Fruit fly (Drosophila melanogaster) whole organism, embryonic: ENCODE measurements around the gene CG43165.

Experiments used
- Asciz ChIP-seq: fragments of 200-800 bp; sonication (Bioruptor generic); optimal IDR thresholded peaks from 2 replicates; lab custom pipeline; 2017; ENCODE audit warnings: missing biosample characterization, mild to moderate bottlenecking, missing genetic modification characterization, missing genetic modification reagents
- Atf3 ChIP-seq: fragments of 200-800 bp; sonication (Bioruptor generic); optimal IDR thresholded peaks from 3 replicates; lab custom pipeline; 2016; ENCODE audit warnings: missing biosample characterization, missing genetic modification characterization
- B-H1 ChIP-seq: fragments of 200-800 bp; sonication (Bioruptor generic); IDR thresholded peaks from 3 replicates; pipeline ENCODE4 v1.3.6; 2022; ENCODE audit warnings: missing biosample characterization, missing genetic modification characterization
- CG10959 ChIP-seq: fragments of 200-800 bp; sonication (Bioruptor generic); IDR thresholded peaks from 2 replicates; pipeline ENCODE4 v1.3.6; 2022; ENCODE audit warnings: missing biosample characterization, missing genetic modification characterization
- CG11695 ChIP-seq: fragments of 200-800 bp; sonication (Bioruptor generic); IDR thresholded peaks from 3 replicates; pipeline ENCODE4 v1.3.6; 2022; ENCODE audit warnings: missing biosample characterization, missing genetic modification characterization
- CG12071 ChIP-seq: fragments of 200-800 bp; sonication (Bioruptor generic); optimal IDR thresholded peaks from 3 replicates; lab custom pipeline; 2018; ENCODE audit warnings: missing biosample characterization, mild to moderate bottlenecking, missing genetic modification characterization
- CG12659 ChIP-seq: fragments of 200-800 bp; sonication (Bioruptor generic); optimal IDR thresholded peaks from 3 replicates; lab custom pipeline; 2017; ENCODE audit warnings: mild to moderate bottlenecking, missing biosample characterization, missing genetic modification reagents, missing genetic modification characterization
- CG13424 ChIP-seq: fragments of 200-800 bp; sonication (Bioruptor generic); optimal IDR thresholded peaks from 2 replicates; lab custom pipeline; 2019; ENCODE audit warnings: missing biosample characterization, mild to moderate bottlenecking, missing genetic modification characterization, moderate library complexity
- CG14441 ChIP-seq: fragments of 200-800 bp; sonication (Bioruptor generic); IDR thresholded peaks from 2 replicates; pipeline ENCODE4 v1.3.6; 2022; ENCODE audit warnings: missing biosample characterization, missing genetic modification characterization
- CG14667 ChIP-seq: fragments of 200-800 bp; sonication (Bioruptor generic); IDR thresholded peaks from 2 replicates; pipeline ENCODE4 v1.3.6; 2022; ENCODE audit warnings: missing biosample characterization, missing genetic modification characterization
- CG1529 ChIP-seq: fragments of 200-800 bp; sonication (Bioruptor generic); optimal IDR thresholded peaks from 3 replicates; lab custom pipeline; 2018; ENCODE audit warnings: missing biosample characterization, missing genetic modification characterization
- CG15601 ChIP-seq: fragments of 200-800 bp; sonication (Bioruptor generic); optimal IDR thresholded peaks from 3 replicates; lab custom pipeline; 2019; ENCODE audit warnings: missing biosample characterization, mild to moderate bottlenecking, missing genetic modification characterization, moderate library complexity
- CG32532 ChIP-seq: fragments of 200-800 bp; sonication (Bioruptor generic); IDR thresholded peaks from 2 replicates; pipeline ENCODE4 v1.3.6; 2022; ENCODE audit warnings: missing biosample characterization, missing genetic modification characterization
- CG33213 ChIP-seq: fragments of 200-800 bp; sonication (Bioruptor generic); optimal IDR thresholded peaks from 3 replicates; lab custom pipeline; 2016; ENCODE audit warnings: missing biosample characterization, missing genetic modification characterization
- CG43689 ChIP-seq: fragments of 200-800 bp; sonication (Bioruptor generic); IDR thresholded peaks from 2 replicates; pipeline ENCODE4 v1.3.6; 2022; ENCODE audit warnings: missing biosample characterization, missing genetic modification characterization
- CG4730 ChIP-seq: fragments of 200-800 bp; sonication (Bioruptor generic); IDR thresholded peaks from 2 replicates; pipeline ENCODE4 v1.3.6; 2022; ENCODE audit warnings: missing biosample characterization, missing genetic modification characterization
- CG4820 ChIP-seq: fragments of 200-800 bp; sonication (Bioruptor generic); optimal IDR thresholded peaks from 3 replicates; lab custom pipeline; 2016; ENCODE audit warnings: missing biosample characterization, missing genetic modification characterization
- CG6272 ChIP-seq: fragments of 200-800 bp; sonication (Bioruptor generic); IDR thresholded peaks from 2 replicates; pipeline ENCODE4 v1.3.6; 2022; ENCODE audit warnings: missing biosample characterization, missing genetic modification characterization
- CG7745 ChIP-seq: fragments of 200-800 bp; sonication (Bioruptor generic); optimal IDR thresholded peaks from 2 replicates; lab custom pipeline; 2018; ENCODE audit warnings: missing biosample characterization, mild to moderate bottlenecking, missing genetic modification characterization, moderate library complexity
- CG7839 ChIP-seq: fragments of 200-800 bp; sonication (Bioruptor generic); optimal IDR thresholded peaks from 3 replicates; lab custom pipeline; 2018; ENCODE audit warnings: missing biosample characterization, mild to moderate bottlenecking, missing genetic modification characterization, moderate library complexity
- CG8290 ChIP-seq, 3 experiments: fragments of 200-800 bp; sonication (Bioruptor generic); optimal IDR thresholded peaks; 2 replicates each; lab custom pipeline; 2016 to 2019; ENCODE audit warnings: missing biosample characterization in 3 of 3, missing genetic modification characterization in 3 of 3, mild to moderate bottlenecking in 2 of 3, moderate library complexity in 1 of 3
- CG8478 ChIP-seq: fragments of >200 bp; optimal IDR thresholded peaks from 2 replicates; lab custom pipeline; 2018
- CG8765 ChIP-seq: fragments of 200-800 bp; sonication (Bioruptor generic); IDR thresholded peaks from 2 replicates; pipeline ENCODE4 v1.3.6; 2022; ENCODE audit warnings: missing biosample characterization, missing genetic modification characterization
- CG9817 ChIP-seq: fragments of 200-800 bp; sonication (Bioruptor generic); optimal IDR thresholded peaks from 2 replicates; lab custom pipeline; 2018; ENCODE audit warnings: missing biosample characterization, mild to moderate bottlenecking, missing genetic modification characterization, moderate library complexity
- Dad ChIP-seq: fragments of 200-800 bp; sonication (Bioruptor generic); optimal IDR thresholded peaks from 3 replicates; lab custom pipeline; 2016; ENCODE audit warnings: missing biosample characterization, missing genetic modification characterization
- Fer3 ChIP-seq: fragments of 200-800 bp; sonication (Bioruptor generic); optimal IDR thresholded peaks from 2 replicates; lab custom pipeline; 2018; ENCODE audit warnings: missing biosample characterization, mild to moderate bottlenecking, missing genetic modification characterization, moderate library complexity
- H15 ChIP-seq: fragments of 200-800 bp; sonication (Bioruptor generic); IDR thresholded peaks from 3 replicates; pipeline ENCODE4 v1.3.6; 2022; ENCODE audit warnings: missing biosample characterization, missing genetic modification characterization
- HLH54F ChIP-seq: fragments of 200-800 bp; sonication (Bioruptor generic); optimal IDR thresholded peaks from 3 replicates; lab custom pipeline; 2016; ENCODE audit warnings: missing biosample characterization, missing genetic modification characterization
- Hmr ChIP-seq: fragments of 200-800 bp; sonication (Bioruptor generic); optimal IDR thresholded peaks from 3 replicates; lab custom pipeline; 2017; ENCODE audit warnings: mild to moderate bottlenecking, missing biosample characterization, missing genetic modification reagents, missing genetic modification characterization
- Opbp ChIP-seq: fragments of 200-800 bp; sonication (Bioruptor generic); IDR thresholded peaks from 3 replicates; pipeline ENCODE4 v1.3.6; 2022; ENCODE audit warnings: missing biosample characterization, missing genetic modification characterization; ENCODE audit not compliant: partially characterized antibody
- Rfx ChIP-seq: fragments of 200-800 bp; sonication (Bioruptor generic); IDR thresholded peaks from 2 replicates; pipeline ENCODE4 v1.3.6; 2022; ENCODE audit warnings: missing biosample characterization, missing genetic modification characterization
- ase ChIP-seq: fragments of 200-800 bp; sonication (Bioruptor generic); IDR thresholded peaks from 3 replicates; pipeline ENCODE4 v1.3.6; 2022; ENCODE audit warnings: missing biosample characterization, missing genetic modification characterization
- ftz-f1 ChIP-seq: fragments of 200-800 bp; sonication (Bioruptor generic); optimal IDR thresholded peaks from 2 replicates; lab custom pipeline; 2016; ENCODE audit warnings: missing biosample characterization, missing genetic modification characterization
- her ChIP-seq: fragments of 200-800 bp; sonication (Bioruptor generic); optimal IDR thresholded peaks from 2 replicates; lab custom pipeline; 2016; ENCODE audit warnings: missing biosample characterization, missing genetic modification characterization
- hkb ChIP-seq, 2 experiments: fragments of 200-800 bp in 1 of 2; fragments of >200 bp in 1 of 2; sonication (Bioruptor generic) in 1 of 2; IDR thresholded peaks in 1 of 2; optimal IDR thresholded peaks in 1 of 2; 2 replicates each; pipeline versions ENCODE4 v1.3.6 to Lab custom; 2017 to 2022; ENCODE audit warnings: missing biosample characterization in 1 of 2, missing genetic modification characterization in 1 of 2
- nmo ChIP-seq: fragments of 200-800 bp; sonication (Bioruptor generic); optimal IDR thresholded peaks from 2 replicates; lab custom pipeline; 2018; ENCODE audit warnings: missing biosample characterization, mild to moderate bottlenecking, missing genetic modification characterization, moderate library complexity
- org-1 ChIP-seq: fragments of 200-800 bp; sonication (Bioruptor generic); optimal IDR thresholded peaks from 2 replicates; lab custom pipeline; 2017; ENCODE audit warnings: missing biosample characterization, missing genetic modification characterization
- phol ChIP-seq: fragments of 200-800 bp; sonication (Bioruptor generic); optimal IDR thresholded peaks from 3 replicates; lab custom pipeline; 2018; ENCODE audit warnings: missing biosample characterization, mild to moderate bottlenecking, missing genetic modification characterization, moderate library complexity
- pros ChIP-seq: fragments of 200-800 bp; sonication (Bioruptor generic); optimal IDR thresholded peaks from 3 replicates; lab custom pipeline; 2019; ENCODE audit warnings: missing biosample characterization, mild to moderate bottlenecking, missing genetic modification characterization, moderate library complexity
- pzg ChIP-seq: fragments of 200-800 bp; sonication (Bioruptor generic); optimal IDR thresholded peaks from 3 replicates; lab custom pipeline; 2018; ENCODE audit warnings: missing biosample characterization, mild to moderate bottlenecking, missing genetic modification characterization, moderate library complexity
- seq ChIP-seq: fragments of 200-800 bp; sonication (Bioruptor generic); IDR thresholded peaks from 2 replicates; pipeline ENCODE4 v1.3.6; 2022; ENCODE audit warnings: missing biosample characterization, missing genetic modification characterization
- sug ChIP-seq: fragments of 200-800 bp; optimal IDR thresholded peaks from 2 replicates; lab custom pipeline; 2019; ENCODE audit warnings: missing biosample characterization, mild to moderate bottlenecking, missing genetic modification characterization, moderate library complexity
- tin ChIP-seq: fragments of 200-800 bp; sonication (Bioruptor generic); optimal IDR thresholded peaks from 3 replicates; lab custom pipeline; 2016; ENCODE audit warnings: missing biosample characterization, missing genetic modification characterization
- tup ChIP-seq: fragments of 200-800 bp; sonication (Bioruptor generic); optimal IDR thresholded peaks from 2 replicates; lab custom pipeline; 2016; ENCODE audit warnings: missing biosample characterization, mild to moderate bottlenecking, missing genetic modification characterization, moderate library complexity
- unc-4 ChIP-seq: fragments of 200-800 bp; sonication (Bioruptor generic); IDR thresholded peaks from 2 replicates; pipeline ENCODE4 v1.3.6; 2022; ENCODE audit warnings: missing biosample characterization, missing genetic modification characterization; ENCODE audit not compliant: partially characterized antibody
- unpg ChIP-seq: fragments of 200-800 bp; sonication (Bioruptor generic); optimal IDR thresholded peaks from 3 replicates; lab custom pipeline; 2018; ENCODE audit warnings: missing biosample characterization, mild to moderate bottlenecking, missing genetic modification characterization, moderate library complexity
- vfl ChIP-seq: fragments of 200-800 bp; sonication (Bioruptor generic); optimal IDR thresholded peaks from 2 replicates; lab custom pipeline; 2016; ENCODE audit warnings: missing biosample characterization, missing genetic modification characterization
- zen ChIP-seq: fragments of 200-800 bp; sonication (Bioruptor generic); optimal IDR thresholded peaks from 3 replicates; lab custom pipeline; 2018; ENCODE audit warnings: missing biosample characterization, mild to moderate bottlenecking, missing genetic modification characterization, moderate library complexity

Gene CG43165

dm6 chr2L:3657349-3658142 lies 37.3 kb downstream of the CG43165 start (continued):
- TF ChIP-seq CG6272 (GFP tag; lab: Robert Waterston, UW), result peak; percentile 55
- peak; percentile 8 for TF ChIP-seq Asciz (GFP tag; lab: Kevin White, UChicago)
- TF ChIP-seq CG4730 (GFP tag; lab: Robert Waterston, UW), result peak; percentile 38; the same call in 1 of the 2 replicates
- TF ChIP-seq CG4820 (GFP tag; lab: Kevin White, UChicago), result peak; percentile 51
- peak; percentile 21 for TF ChIP-seq vfl
- peak; percentile 51 for TF ChIP-seq CG9817 (tag; lab: Kevin White, UChicago)
- TF ChIP-seq CG12659 (GFP tag; lab: Kevin White, UChicago), result peak; percentile 32
- TF ChIP-seq CG11695 (GFP tag; lab: Robert Waterston, UW), result peak; percentile 60; the same call in 1 of the 3 replicates
- peak; percentile 70 for TF ChIP-seq Rfx
- TF ChIP-seq CG13424 (tag; lab: Kevin White, UChicago), result peak; percentile 12
- peak; percentile 57 for TF ChIP-seq her (GFP tag; lab: Kevin White, UChicago)
- peak; percentile 64 for TF ChIP-seq Hmr
- peak; percentile 40 for TF ChIP-seq unpg (GFP tag; lab: Kevin White, UChicago)
- peak; percentile 27 for TF ChIP-seq Fer3 (tag; lab: Kevin White, UChicago)
- TF ChIP-seq CG10959 (GFP tag; lab: Robert Waterston, UW), result no peak
- TF ChIP-seq Dad (GFP tag; lab: Kevin White, UChicago), result peak; percentile 35
- TF ChIP-seq nmo, result peak; percentile 79
- TF ChIP-seq Opbp, result peak; percentile 69
- TF ChIP-seq CG14441 (GFP tag; lab: Robert Waterston, UW), result peak; percentile 62
- TF ChIP-seq CG8290 (GFP tag; optimal IDR thresholded peaks at IDR 0.05; lab: Kevin White, UChicago), result peak; percentile 66
- peak in 1 of 2 experiments; percentile 87 for TF ChIP-seq CG8290 (tag; optimal IDR thresholded peaks at IDR 0.05; lab: Kevin White, UChicago)
- TF ChIP-seq CG32532 (GFP tag; lab: Robert Waterston, UW), result peak; percentile 83
- TF ChIP-seq unc-4 (GFP tag; lab: Robert Waterston, UW), result peak; percentile 43; the same call in 1 of the 2 replicates
- TF ChIP-seq CG14667 (GFP tag; lab: Robert Waterston, UW), result no peak
- TF ChIP-seq pzg (GFP tag; lab: Kevin White, UChicago), result peak; percentile 31
- peak; percentile 71; the same call in 2 of the 3 replicates for TF ChIP-seq ase (GFP tag; lab: Robert Waterston, UW)
- no peak for TF ChIP-seq CG1529 (GFP tag; lab: Kevin White, UChicago)
- TF ChIP-seq zen (tag; lab: Kevin White, UChicago), result peak; percentile 81
- TF ChIP-seq B-H1 (GFP tag; lab: Robert Waterston, UW), result peak; percentile 31; the same call in 1 of the 3 replicates
- no peak for TF ChIP-seq CG8765 (GFP tag; lab: Robert Waterston, UW)
- no peak for TF ChIP-seq CG43689
- peak; percentile 83 for TF ChIP-seq phol (tag; lab: Kevin White, UChicago)
- TF ChIP-seq CG8478 (lab: Kevin White, UChicago), result no peak
- peak; percentile 94 for TF ChIP-seq pros (GFP tag; lab: Kevin White, UChicago)
- TF ChIP-seq tin (GFP tag; lab: Kevin White, UChicago), result peak; percentile 55
- no peak for TF ChIP-seq Atf3 (GFP tag; lab: Kevin White, UChicago)
- TF ChIP-seq seq (GFP tag; lab: Robert Waterston, UW), result peak; percentile 73; the same call in 1 of the 2 replicates
- TF ChIP-seq CG33213 (GFP tag; lab: Kevin White, UChicago), result peak; percentile 86
- TF ChIP-seq CG7839 (tag; lab: Kevin White, UChicago), result peak; percentile 50
- no peak for TF ChIP-seq hkb (optimal IDR thresholded peaks at IDR 0.05; lab: Kevin White, UChicago)
- peak; percentile 34; the same call in 1 of the 2 replicates for TF ChIP-seq hkb (GFP tag; IDR thresholded peaks at IDR 0.05; lab: Robert Waterston, UW)
- no peak for TF ChIP-seq tup (GFP tag; lab: Kevin White, UChicago)
- no peak for TF ChIP-seq CG12071
- peak; percentile 35; the same call in 1 of the 3 replicates for TF ChIP-seq H15 (GFP tag; lab: Robert Waterston, UW)
- TF ChIP-seq HLH54F, result peak; percentile 29
- TF ChIP-seq CG15601 (tag; lab: Kevin White, UChicago), result peak; percentile 47
- TF ChIP-seq sug, result peak; percentile 54
- peak; percentile 63 for TF ChIP-seq CG7745 (tag; lab: Kevin White, UChicago)
- no peak for TF ChIP-seq org-1
- TF ChIP-seq ftz-f1, result no peak
